Fruit fly (Drosophila melanogaster) whole organism, embryonic: ENCODE measurements around the gene MRG15.

Source experiments
- Antp ChIP-seq: fragments of 200-800 bp; sonication (Bioruptor generic); optimal IDR thresholded peaks from 3 replicates; lab custom pipeline; 2016; ENCODE audit warnings: missing biosample characterization, missing genetic modification characterization
- Atf6 ChIP-seq: fragments of 200-800 bp; sonication (Bioruptor generic); IDR thresholded peaks from 2 replicates; pipeline ENCODE4 v1.3.6; 2022; ENCODE audit warnings: missing biosample characterization, missing genetic modification characterization
- BEAF-32 ChIP-seq: fragments of 200-800 bp; sonication (Bioruptor generic); optimal IDR thresholded peaks from 3 replicates; lab custom pipeline; 2017; ENCODE audit warnings: missing biosample characterization, missing genetic modification characterization, mild to moderate bottlenecking, moderate library complexity, missing genetic modification reagents
- CG11398 ChIP-seq: fragments of 200-800 bp; sonication (Bioruptor generic); optimal IDR thresholded peaks from 2 replicates; lab custom pipeline; 2016; ENCODE audit warnings: missing biosample characterization, missing genetic modification characterization
- CG11695 ChIP-seq: fragments of 200-800 bp; sonication (Bioruptor generic); IDR thresholded peaks from 3 replicates; pipeline ENCODE4 v1.3.6; 2022; ENCODE audit warnings: missing biosample characterization, missing genetic modification characterization
- CG11696 ChIP-seq: fragments of 200-800 bp; sonication (Bioruptor generic); IDR thresholded peaks from 2 replicates; pipeline ENCODE4 v1.3.6; 2022; ENCODE audit warnings: missing biosample characterization, missing genetic modification characterization
- CG12219 ChIP-seq: fragments of 200-800 bp; sonication (Bioruptor generic); optimal IDR thresholded peaks from 3 replicates; lab custom pipeline; 2018; ENCODE audit warnings: missing biosample characterization, mild to moderate bottlenecking, missing genetic modification characterization
- CG12236 ChIP-seq: fragments of 200-800 bp; sonication (Bioruptor generic); optimal IDR thresholded peaks from 2 replicates; lab custom pipeline; 2016; ENCODE audit warnings: missing biosample characterization, missing genetic modification characterization
- CG1233 ChIP-seq: fragments of 200-800 bp; sonication (Bioruptor generic); optimal IDR thresholded peaks from 4 replicates; lab custom pipeline; 2018; ENCODE audit warnings: missing biosample characterization, mild to moderate bottlenecking, missing genetic modification characterization
- CG14710 ChIP-seq: fragments of 200-800 bp; sonication (Bioruptor generic); optimal IDR thresholded peaks from 3 replicates; lab custom pipeline; 2019; ENCODE audit warnings: missing biosample characterization, mild to moderate bottlenecking, missing genetic modification characterization, moderate library complexity
- CG14965 ChIP-seq: fragments of 200-800 bp; sonication (Bioruptor generic); optimal IDR thresholded peaks from 2 replicates; lab custom pipeline; 2016; ENCODE audit warnings: missing biosample characterization, missing genetic modification characterization, borderline replicate concordance
- CG16815 ChIP-seq: fragments of 200-800 bp; sonication (Bioruptor generic); optimal IDR thresholded peaks from 3 replicates; lab custom pipeline; 2017; ENCODE audit warnings: missing biosample characterization, mild to moderate bottlenecking, missing genetic modification characterization
- CG17328 ChIP-seq: fragments of 200-800 bp; sonication (Bioruptor generic); IDR thresholded peaks from 2 replicates; pipeline ENCODE4 v1.3.6; 2022; ENCODE audit warnings: missing biosample characterization, missing genetic modification characterization
- CG17385 ChIP-seq: fragments of 200-800 bp; sonication (Bioruptor generic); optimal IDR thresholded peaks from 3 replicates; lab custom pipeline; 2018; ENCODE audit warnings: missing biosample characterization, mild to moderate bottlenecking, missing genetic modification characterization
- CG17912 ChIP-seq: fragments of 200-800 bp; sonication (Bioruptor generic); optimal IDR thresholded peaks from 2 replicates; lab custom pipeline; 2018; ENCODE audit warnings: missing biosample characterization, mild to moderate bottlenecking, missing genetic modification characterization
- CG18262 ChIP-seq: fragments of 200-800 bp; optimal IDR thresholded peaks from 3 replicates; lab custom pipeline; 2019; ENCODE audit warnings: missing biosample characterization, mild to moderate bottlenecking, missing genetic modification characterization, moderate library complexity
- CG18764 ChIP-seq: fragments of 200-800 bp; sonication (Bioruptor generic); optimal IDR thresholded peaks from 3 replicates; lab custom pipeline; 2016; ENCODE audit warnings: missing biosample characterization, missing genetic modification characterization
- CG2120 ChIP-seq: fragments of 200-800 bp; sonication (Bioruptor generic); optimal IDR thresholded peaks from 3 replicates; lab custom pipeline; 2016; ENCODE audit warnings: missing biosample characterization, missing genetic modification characterization
- CG2129 ChIP-seq: fragments of 200-800 bp; sonication (Bioruptor generic); IDR thresholded peaks from 2 replicates; pipeline ENCODE4 v1.3.6; 2022; ENCODE audit warnings: missing biosample characterization, missing genetic modification characterization; ENCODE audit not compliant: partially characterized antibody
- CG32767 ChIP-seq: fragments of 200-800 bp; sonication (Bioruptor generic); IDR thresholded peaks from 2 replicates; pipeline ENCODE4 v1.3.6; 2022; ENCODE audit warnings: missing biosample characterization, missing genetic modification characterization
- CG7928 ChIP-seq: fragments of 200-800 bp; sonication (Bioruptor generic); optimal IDR thresholded peaks from 2 replicates; lab custom pipeline; 2017; ENCODE audit warnings: missing biosample characterization, mild to moderate bottlenecking, missing genetic modification characterization
- CoRest ChIP-seq: fragments of 200-800 bp; sonication (Bioruptor generic); optimal IDR thresholded peaks from 3 replicates; lab custom pipeline; 2018; ENCODE audit warnings: missing biosample characterization, mild to moderate bottlenecking, missing genetic modification characterization, moderate library complexity
- D19B ChIP-seq: fragments of 200-800 bp; sonication (Bioruptor generic); optimal IDR thresholded peaks from 2 replicates; lab custom pipeline; 2017; ENCODE audit warnings: missing biosample characterization, mild to moderate bottlenecking, missing genetic modification characterization
- Dbx ChIP-seq: fragments of 200-800 bp; sonication (Bioruptor generic); IDR thresholded peaks from 3 replicates; pipeline ENCODE4 v1.3.6; 2022; ENCODE audit warnings: missing biosample characterization, missing genetic modification characterization
- Doc2 ChIP-seq: fragments of 200-800 bp; sonication (Bioruptor generic); IDR thresholded peaks from 2 replicates; pipeline ENCODE4 v1.3.6; 2022; ENCODE audit warnings: missing biosample characterization, missing genetic modification characterization
- HmgD ChIP-seq: fragments of 200-800 bp; sonication (Bioruptor generic); optimal IDR thresholded peaks from 3 replicates; lab custom pipeline; 2016; ENCODE audit warnings: missing biosample characterization, missing genetic modification characterization
- Max ChIP-seq: fragments of 200-800 bp; sonication (Bioruptor generic); optimal IDR thresholded peaks from 2 replicates; lab custom pipeline; 2016; ENCODE audit warnings: missing biosample characterization, mild to moderate bottlenecking, missing genetic modification characterization
- Nf-YC ChIP-seq: fragments of 200-800 bp; optimal IDR thresholded peaks from 3 replicates; lab custom pipeline; 2019; ENCODE audit warnings: missing biosample characterization, mild to moderate bottlenecking, missing genetic modification characterization, moderate library complexity
- Sox100B ChIP-seq: fragments of 200-800 bp; sonication (Bioruptor generic); optimal IDR thresholded peaks from 3 replicates; lab custom pipeline; 2018; ENCODE audit warnings: missing biosample characterization, mild to moderate bottlenecking, missing genetic modification characterization
- Usf ChIP-seq: fragments of 200-800 bp; sonication (Bioruptor generic); optimal IDR thresholded peaks from 2 replicates; lab custom pipeline; 2017; ENCODE audit warnings: missing genotype, missing biosample characterization, missing genetic modification characterization
- ac ChIP-seq: fragments of 200-800 bp; sonication (Bioruptor generic); optimal IDR thresholded peaks from 3 replicates; lab custom pipeline; 2017; ENCODE audit warnings: missing biosample characterization, mild to moderate bottlenecking, missing genetic modification characterization
- cad ChIP-seq: fragments of >200 bp; optimal IDR thresholded peaks from 2 replicates; lab custom pipeline; 2017; ENCODE audit warnings: missing biosample characterization, missing genetic modification characterization
- crc ChIP-seq: fragments of 200-800 bp; sonication (Bioruptor generic); optimal IDR thresholded peaks from 2 replicates; lab custom pipeline; 2016; ENCODE audit warnings: missing biosample characterization, missing genetic modification characterization
- esg ChIP-seq: fragments of 200-800 bp; sonication (Bioruptor generic); conservative IDR thresholded peaks from 2 replicates; pipeline ENCODE4 v1.3.6; 2022; ENCODE audit warnings: missing biosample characterization, missing genetic modification characterization
- gce ChIP-seq: fragments of 200-800 bp; sonication (Bioruptor generic); IDR thresholded peaks from 3 replicates; pipeline ENCODE4 v1.3.6; 2022; ENCODE audit warnings: missing biosample characterization, missing genetic modification characterization
- gcm2 ChIP-seq: fragments of 200-800 bp; sonication (Bioruptor generic); optimal IDR thresholded peaks from 2 replicates; lab custom pipeline; 2016; ENCODE audit warnings: missing biosample characterization, missing genetic modification characterization
- hkb ChIP-seq, 2 experiments: fragments of 200-800 bp in 1 of 2; fragments of >200 bp in 1 of 2; sonication (Bioruptor generic) in 1 of 2; IDR thresholded peaks in 1 of 2; optimal IDR thresholded peaks in 1 of 2; 2 replicates each; pipeline versions ENCODE4 v1.3.6 to Lab custom; 2017 to 2022; ENCODE audit warnings: missing biosample characterization in 1 of 2, missing genetic modification characterization in 1 of 2
- inv ChIP-seq: fragments of 200-800 bp; sonication (Bioruptor generic); IDR thresholded peaks from 2 replicates; pipeline ENCODE4 v1.3.6; 2022; ENCODE audit warnings: missing biosample characterization, missing genetic modification characterization; ENCODE audit not compliant: partially characterized antibody
- jumu ChIP-seq: fragments of 200-800 bp; sonication (Bioruptor generic); optimal IDR thresholded peaks from 3 replicates; lab custom pipeline; 2016; ENCODE audit warnings: missing biosample characterization, missing genetic modification characterization
- lab ChIP-seq: fragments of 200-800 bp; sonication (Bioruptor generic); optimal IDR thresholded peaks from 3 replicates; lab custom pipeline; 2017; ENCODE audit warnings: missing biosample characterization, missing genetic modification characterization, mild to moderate bottlenecking, moderate library complexity, missing genetic modification reagents
- oc ChIP-seq: fragments of 200-800 bp; sonication (Bioruptor generic); optimal IDR thresholded peaks from 2 replicates; lab custom pipeline; 2018; ENCODE audit warnings: missing biosample characterization, mild to moderate bottlenecking, missing genetic modification characterization, moderate library complexity
- prd ChIP-seq, 3 experiments: fragments of >200 bp in 2 of 3; fragments of 200-800 bp in 1 of 3; sonication (Bioruptor generic) in 1 of 3; optimal IDR thresholded peaks in 2 of 3; IDR thresholded peaks in 1 of 3; 2 replicates in 2 of 3; 3 replicates in 1 of 3; pipeline versions ENCODE4 v1.3.6 to Lab custom; 2017 to 2022; ENCODE audit warnings: missing biosample characterization in 1 of 3, missing genetic modification characterization in 1 of 3
- sens-2 ChIP-seq: fragments of 200-800 bp; sonication (Bioruptor generic); IDR thresholded peaks from 2 replicates; pipeline ENCODE4 v1.3.6; 2022; ENCODE audit warnings: missing biosample characterization, missing genetic modification characterization
- sr ChIP-seq: fragments of 200-800 bp; sonication (Bioruptor generic); IDR thresholded peaks from 3 replicates; pipeline ENCODE4 v1.3.6; 2022; ENCODE audit warnings: missing biosample characterization, missing genetic modification characterization
- unpg ChIP-seq: fragments of 200-800 bp; sonication (Bioruptor generic); optimal IDR thresholded peaks from 3 replicates; lab custom pipeline; 2018; ENCODE audit warnings: missing biosample characterization, mild to moderate bottlenecking, missing genetic modification characterization, moderate library complexity
- vnd ChIP-seq: fragments of 200-800 bp; sonication (Bioruptor generic); IDR thresholded peaks from 3 replicates; pipeline ENCODE4 v1.3.6; 2022; ENCODE audit warnings: missing biosample characterization, missing genetic modification characterization; ENCODE audit not compliant: partially characterized antibody
- yki ChIP-seq: fragments of >200 bp; optimal IDR thresholded peaks from 3 replicates; lab custom pipeline; 2018
- zen2 ChIP-seq: fragments of 200-800 bp; sonication (Bioruptor generic); IDR thresholded peaks from 3 replicates; pipeline ENCODE4 v1.3.6; 2022; ENCODE audit warnings: missing biosample characterization, missing genetic modification characterization; ENCODE audit not compliant: partially characterized antibody

Gene MRG15

DNA sequence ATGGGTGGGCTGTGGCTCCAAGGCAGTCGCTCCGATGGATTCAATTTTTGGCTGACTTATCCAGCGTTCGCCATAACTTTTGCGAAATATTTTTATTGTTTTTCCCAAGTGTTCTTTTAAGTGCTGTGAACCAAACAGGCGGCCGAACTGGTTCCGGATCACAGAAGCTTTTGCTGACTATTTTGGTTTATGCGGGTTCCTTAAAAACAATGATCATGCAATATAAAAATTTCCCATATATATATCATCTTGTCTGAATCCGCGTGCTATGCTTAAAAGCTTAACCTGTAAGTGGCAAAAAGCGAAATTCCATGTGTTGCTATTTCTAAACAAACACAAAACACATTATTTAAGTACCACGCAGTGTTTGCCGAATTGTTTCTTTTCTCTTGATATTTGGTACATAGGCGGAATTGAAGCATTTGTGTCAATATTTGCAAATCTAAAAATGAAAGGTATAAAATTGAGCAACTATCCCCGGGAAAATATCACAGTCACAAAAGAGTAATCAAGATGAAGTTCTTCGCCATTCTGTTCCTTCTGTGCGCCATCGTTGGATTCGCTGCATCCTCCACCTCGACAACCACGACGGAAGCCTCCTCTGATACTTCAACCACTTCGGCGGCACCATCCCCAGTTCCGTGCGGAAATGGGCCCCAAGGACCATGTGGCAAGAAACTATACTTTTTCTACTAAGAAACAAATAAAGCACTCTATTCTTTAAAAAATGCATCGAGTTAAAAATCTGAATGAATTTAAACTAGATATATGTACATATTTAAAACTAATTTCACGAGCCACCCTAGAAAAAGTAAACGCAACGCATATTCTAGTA lies 42.2 kb upstream of the MRG15 start, which contains the start of the genes CG6276 and CG44040 (continued):
- TF ChIP-seq CG2129 (GFP tag; lab: Robert Waterston, UW) (no peak), CG18764 (GFP tag; lab: Kevin White, UChicago) (no peak), D19B (GFP tag; lab: Kevin White, UChicago) (peak; percentile 4), esg (GFP tag; lab: Robert Waterston, UW) (peak; percentile 22; the same call in 1 of the 2 replicates), Antp (GFP tag; lab: Kevin White, UChicago) (peak; percentile 32), Atf6 (peak; percentile 62; the same call in 1 of the 2 replicates), CG32767 (GFP tag; lab: Robert Waterston, UW) (no peak), unpg (GFP tag; lab: Kevin White, UChicago) (peak; percentile 50), cad (GFP tag; lab: Kevin White, UChicago) (no peak), hkb (optimal IDR thresholded peaks at IDR 0.05; lab: Kevin White, UChicago) (peak; percentile 1), hkb (GFP tag; IDR thresholded peaks at IDR 0.05; lab: Robert Waterston, UW) (peak; percentile 52; the same call in 1 of the 2 replicates), Dbx (GFP tag; lab: Robert Waterston, UW) (peak; percentile 40; the same call in 1 of the 3 replicates), gce (GFP tag; lab: Robert Waterston, UW) (no peak), jumu (GFP tag; lab: Kevin White, UChicago) (no peak), CG1233 (GFP tag; lab: Kevin White, UChicago) (peak; percentile 41), CoRest (tag; lab: Kevin White, UChicago) (peak; percentile 51), CG14710 (tag; lab: Kevin White, UChicago) (peak; percentile 32), oc (tag; lab: Kevin White, UChicago) (peak; percentile 5), CG11695 (GFP tag; lab: Robert Waterston, UW) (peak; percentile 6; the same call in 1 of the 3 replicates), HmgD (GFP tag; lab: Kevin White, UChicago) (no peak), CG14965 (GFP tag; lab: Kevin White, UChicago) (no peak), CG7928 (GFP tag; lab: Kevin White, UChicago) (no peak), inv (no peak), CG17328 (peak; percentile 24), CG18262 (tag; lab: Kevin White, UChicago) (peak; percentile 48), yki (lab: Kevin White, UChicago) (no peak), Doc2 (GFP tag; lab: Robert Waterston, UW) (no peak), prd (optimal IDR thresholded peaks at IDR 0.05; lab: Kevin White, UChicago) (no peak), prd (GFP tag; IDR thresholded peaks at IDR 0.05; lab: Robert Waterston, UW) (peak; percentile 32; the same call in 1 of the 3 replicates), zen2 (GFP tag; lab: Robert Waterston, UW) (no peak), CG17385 (GFP tag; lab: Kevin White, UChicago) (no peak), CG11398 (GFP tag; lab: Kevin White, UChicago) (peak; percentile 31), Max (peak; percentile 11), CG17912 (GFP tag; lab: Kevin White, UChicago) (peak; percentile 6), CG12219 (peak; percentile 22), Usf (GFP tag; lab: Kevin White, UChicago) (peak; percentile 11), Nf-YC (tag; lab: Kevin White, UChicago) (peak; percentile 42), CG16815 (GFP tag; lab: Kevin White, UChicago) (no peak), CG2120 (GFP tag; lab: Kevin White, UChicago) (peak; percentile 68), CG12236 (GFP tag; lab: Kevin White, UChicago) (no peak), ac (no peak), gcm2 (GFP tag; lab: Kevin White, UChicago) (no peak), Sox100B (GFP tag; lab: Kevin White, UChicago) (no peak), sr (GFP tag; lab: Robert Waterston, UW) (no peak), sens-2 (GFP tag; lab: Robert Waterston, UW) (no peak), CG11696 (GFP tag; lab: Robert Waterston, UW) (peak; percentile 11; the same call in 1 of the 2 replicates), lab (GFP tag; lab: Kevin White, UChicago) (peak; percentile 76), BEAF-32 (peak; percentile 24), vnd (GFP tag; lab: Robert Waterston, UW) (no peak), crc (GFP tag; lab: Kevin White, UChicago) (peak; percentile 22)
